Fruit fly (Drosophila melanogaster) whole organism, pupa: ENCODE measurements around the gene CG15531.

ENCODE experiments used
- CG10348 ChIP-seq: fragments of 200-800 bp; sonication (Bioruptor generic); IDR thresholded peaks from 2 replicates; pipeline ENCODE4 v1.3.6; 2022; ENCODE audit warnings: missing biosample characterization, missing genetic modification characterization
- CG12605 ChIP-seq: fragments of 200-800 bp; sonication (Bioruptor generic); IDR thresholded peaks from 2 replicates; pipeline ENCODE4 v1.3.6; 2022; ENCODE audit warnings: missing biosample characterization, missing genetic modification characterization
- CG13204 ChIP-seq: fragments of 200-800 bp; sonication (Bioruptor generic); optimal IDR thresholded peaks from 2 replicates; lab custom pipeline; 2018; ENCODE audit warnings: missing biosample characterization, mild to moderate bottlenecking, missing genetic modification characterization, moderate library complexity
- CG14655 ChIP-seq: fragments of 200-800 bp; sonication (Bioruptor generic); optimal IDR thresholded peaks from 3 replicates; lab custom pipeline; 2017; ENCODE audit warnings: mild to moderate bottlenecking, missing biosample characterization, missing genetic modification reagents, missing genetic modification characterization
- CG15710 ChIP-seq: fragments of 200-800 bp; sonication (Bioruptor generic); optimal IDR thresholded peaks from 2 replicates; lab custom pipeline; 2018; ENCODE audit warnings: missing biosample characterization, mild to moderate bottlenecking, missing genetic modification characterization, moderate library complexity
- CG17806 ChIP-seq: fragments of 200-800 bp; sonication (Bioruptor generic); optimal IDR thresholded peaks from 2 replicates; lab custom pipeline; 2018; ENCODE audit warnings: missing biosample characterization, mild to moderate bottlenecking, missing genetic modification characterization, moderate library complexity
- CG32121 ChIP-seq: fragments of 200-800 bp; sonication (Bioruptor generic); IDR thresholded peaks from 2 replicates; pipeline ENCODE4 v1.3.6; 2022; ENCODE audit warnings: missing biosample characterization, missing genetic modification characterization
- CG34367 ChIP-seq: fragments of 200-800 bp; sonication (Bioruptor generic); optimal IDR thresholded peaks from 2 replicates; lab custom pipeline; 2018; ENCODE audit warnings: missing biosample characterization, mild to moderate bottlenecking, missing genetic modification characterization
- CG4496 ChIP-seq: fragments of 200-800 bp; sonication (Bioruptor generic); IDR thresholded peaks from 3 replicates; pipeline ENCODE4 v1.3.6; 2022; ENCODE audit warnings: missing biosample characterization, missing genetic modification characterization
- CG8159 ChIP-seq: fragments of 200-800 bp; sonication (Bioruptor generic); optimal IDR thresholded peaks from 3 replicates; lab custom pipeline; 2018; ENCODE audit warnings: missing biosample characterization, mild to moderate bottlenecking, missing genetic modification characterization, moderate library complexity
- CG8301 ChIP-seq: fragments of 200-800 bp; sonication (Bioruptor generic); optimal IDR thresholded peaks from 2 replicates; lab custom pipeline; 2018; ENCODE audit warnings: missing biosample characterization, mild to moderate bottlenecking, missing genetic modification characterization
- CG9948 ChIP-seq: fragments of 200-800 bp; sonication (Bioruptor generic); optimal IDR thresholded peaks from 2 replicates; lab custom pipeline; 2018; ENCODE audit warnings: missing biosample characterization, mild to moderate bottlenecking, missing genetic modification characterization, moderate library complexity
- D1 ChIP-seq: fragments of 200-800 bp; sonication (Bioruptor generic); optimal IDR thresholded peaks from 2 replicates; lab custom pipeline; 2018; ENCODE audit warnings: missing biosample characterization, mild to moderate bottlenecking, missing genetic modification characterization, moderate library complexity
- EcR ChIP-seq: fragments of 200-800 bp; sonication (Bioruptor generic); optimal IDR thresholded peaks from 3 replicates; lab custom pipeline; 2019; ENCODE audit warnings: missing biosample characterization, missing genetic modification characterization, mild to moderate bottlenecking, moderate library complexity, missing genetic modification reagents
- Ets98B ChIP-seq: fragments of 200-800 bp; sonication (Bioruptor generic); IDR thresholded peaks from 2 replicates; pipeline ENCODE4 v1.3.6; 2022; ENCODE audit warnings: missing biosample characterization, missing genetic modification characterization
- Pif1A ChIP-seq: fragments of 200-800 bp; sonication (Bioruptor generic); optimal IDR thresholded peaks from 3 replicates; lab custom pipeline; 2016; ENCODE audit warnings: missing biosample characterization, missing genetic modification characterization
- Pif1B ChIP-seq: fragments of 200-800 bp; sonication (Bioruptor generic); optimal IDR thresholded peaks from 3 replicates; lab custom pipeline; 2016; ENCODE audit warnings: missing biosample characterization, missing genetic modification characterization
- Snoo ChIP-seq: fragments of 200-800 bp; sonication (Bioruptor generic); optimal IDR thresholded peaks from 3 replicates; lab custom pipeline; 2017; ENCODE audit warnings: missing biosample characterization, mild to moderate bottlenecking, missing genetic modification characterization, inconsistent platforms
- fd96Ca ChIP-seq: fragments of 200-800 bp; sonication (Bioruptor generic); IDR thresholded peaks from 3 replicates; pipeline ENCODE4 v1.3.6; 2022; ENCODE audit warnings: missing biosample characterization, missing genetic modification characterization
- gl ChIP-seq: fragments of 200-800 bp; sonication (Bioruptor generic); optimal IDR thresholded peaks from 2 replicates; lab custom pipeline; 2018; ENCODE audit warnings: missing biosample characterization, mild to moderate bottlenecking, missing genetic modification characterization
- rn ChIP-seq: fragments of 200-800 bp; sonication (Bioruptor generic); IDR thresholded peaks from 2 replicates; pipeline ENCODE4 v1.3.6; 2022; ENCODE audit warnings: missing biosample characterization, missing genetic modification characterization

Gene CG15531

dm6 chr3R:30224577-30224976 lies 28.5 kb upstream of the CG15531 start:
- TF ChIP-seq CG4496 = no peak
- no peak for TF ChIP-seq rn (GFP tag; lab: Robert Waterston, UW)
- no peak for TF ChIP-seq Snoo
- TF ChIP-seq Pif1B (GFP tag; lab: Kevin White, UChicago) = no peak
- no peak for TF ChIP-seq Pif1A
- no peak for TF ChIP-seq CG12605 (GFP tag; lab: Robert Waterston, UW)
- no peak for TF ChIP-seq CG15710 (tag; lab: Kevin White, UChicago)
- no peak for TF ChIP-seq D1 (tag; lab: Kevin White, UChicago)
- no peak for TF ChIP-seq CG9948 (tag; lab: Kevin White, UChicago)
- no peak for TF ChIP-seq fd96Ca (GFP tag; lab: Robert Waterston, UW)
- no peak for TF ChIP-seq Ets98B (GFP tag; lab: Robert Waterston, UW)
- no peak for TF ChIP-seq CG32121 (GFP tag; lab: Robert Waterston, UW)
- no peak for TF ChIP-seq CG34367 (tag; lab: Kevin White, UChicago)
- TF ChIP-seq CG8301 (tag; lab: Kevin White, UChicago) = no peak
- TF ChIP-seq gl (tag; lab: Kevin White, UChicago) = no peak
- no peak for TF ChIP-seq CG17806 (tag; lab: Kevin White, UChicago)
- no peak for TF ChIP-seq CG14655 (GFP tag; lab: Kevin White, UChicago)
- TF ChIP-seq EcR (GFP tag; lab: Kevin White, UChicago) = no peak
- TF ChIP-seq CG13204 (GFP tag; lab: Kevin White, UChicago) = no peak
- TF ChIP-seq CG10348 (GFP tag; lab: Robert Waterston, UW) = no peak

DNA sequence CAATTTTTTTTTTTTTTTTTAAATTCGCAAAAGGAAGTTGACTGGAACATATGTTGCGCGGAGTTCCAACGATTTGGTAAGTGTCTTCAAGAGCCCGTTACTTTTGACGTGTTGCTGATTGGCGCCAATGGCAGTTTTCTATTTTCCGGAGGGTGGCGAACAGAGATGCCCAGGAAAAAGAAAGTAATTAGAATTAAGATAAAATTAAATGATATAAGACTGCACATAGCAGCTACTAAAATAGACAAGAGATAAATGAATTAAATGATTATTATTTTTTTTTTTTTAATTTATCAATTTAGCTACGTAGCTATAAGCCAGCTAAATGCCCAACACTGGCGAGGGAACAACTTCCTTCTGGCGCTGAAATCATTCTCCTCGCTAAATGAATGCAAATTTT lies 26.2 kb upstream of the CG15531 start:
- TF ChIP-seq CG8159 (tag; lab: Kevin White, UChicago) (no peak), CG17806 (tag; lab: Kevin White, UChicago) (no peak), CG9948 (tag; lab: Kevin White, UChicago) (no peak), CG14655 (GFP tag; lab: Kevin White, UChicago) (no peak), fd96Ca (GFP tag; lab: Robert Waterston, UW) (no peak), CG32121 (GFP tag; lab: Robert Waterston, UW) (no peak), CG12605 (GFP tag; lab: Robert Waterston, UW) (no peak), CG10348 (GFP tag; lab: Robert Waterston, UW) (no peak), Pif1B (GFP tag; lab: Kevin White, UChicago) (no peak), Ets98B (GFP tag; lab: Robert Waterston, UW) (no peak), D1 (tag; lab: Kevin White, UChicago) (no peak), Snoo (no peak), EcR (GFP tag; lab: Kevin White, UChicago) (no peak), CG13204 (GFP tag; lab: Kevin White, UChicago) (no peak), CG34367 (tag; lab: Kevin White, UChicago) (no peak), rn (GFP tag; lab: Robert Waterston, UW) (no peak), Pif1A (no peak), CG15710 (tag; lab: Kevin White, UChicago) (no peak), CG4496 (no peak)

DNA sequence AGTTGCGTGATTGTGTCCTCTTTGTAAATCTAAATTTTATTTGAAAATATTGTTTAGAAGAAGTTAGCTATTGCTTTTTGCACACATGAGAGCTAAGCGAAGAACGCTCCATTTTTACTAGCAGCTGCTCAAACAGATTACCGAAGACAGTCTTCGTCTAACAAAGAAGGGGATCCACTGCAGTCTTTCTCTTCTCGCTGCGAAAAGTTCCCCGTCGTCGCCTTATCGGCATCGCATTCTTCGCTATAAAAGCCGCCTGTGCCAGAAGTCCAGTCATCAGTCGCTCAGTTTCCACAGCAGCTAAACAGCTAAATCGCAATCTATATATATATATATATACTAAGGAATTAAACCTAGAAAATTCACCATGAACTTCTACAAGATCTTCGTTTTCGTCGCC lies 20.2 kb upstream of the CG15531 start, which contains the start of gene CecC:
Gene CecC, plus strand, starts transcription at position 275 of the 400 bp plus-strand sequence.
- TF ChIP-seq rn (GFP tag; lab: Robert Waterston, UW) = no peak
- no peak for TF ChIP-seq fd96Ca (GFP tag; lab: Robert Waterston, UW)
- no peak for TF ChIP-seq CG13204 (GFP tag; lab: Kevin White, UChicago)
- TF ChIP-seq CG17806 (tag; lab: Kevin White, UChicago) = no peak
- no peak for TF ChIP-seq CG12605 (GFP tag; lab: Robert Waterston, UW)
- TF ChIP-seq Ets98B (GFP tag; lab: Robert Waterston, UW) = no peak
- no peak for TF ChIP-seq CG34367 (tag; lab: Kevin White, UChicago)
- TF ChIP-seq CG8159 (tag; lab: Kevin White, UChicago) = no peak
- TF ChIP-seq Pif1B (GFP tag; lab: Kevin White, UChicago) = no peak
- no peak for TF ChIP-seq CG14655 (GFP tag; lab: Kevin White, UChicago)
- TF ChIP-seq Snoo = no peak
- no peak for TF ChIP-seq CG15710 (tag; lab: Kevin White, UChicago)
- TF ChIP-seq CG32121 (GFP tag; lab: Robert Waterston, UW) = no peak
- no peak for TF ChIP-seq CG4496
- TF ChIP-seq Pif1A = no peak
- no peak for TF ChIP-seq EcR (GFP tag; lab: Kevin White, UChicago)
- TF ChIP-seq CG10348 (GFP tag; lab: Robert Waterston, UW) = no peak
- TF ChIP-seq D1 (tag; lab: Kevin White, UChicago) = no peak

DNA sequence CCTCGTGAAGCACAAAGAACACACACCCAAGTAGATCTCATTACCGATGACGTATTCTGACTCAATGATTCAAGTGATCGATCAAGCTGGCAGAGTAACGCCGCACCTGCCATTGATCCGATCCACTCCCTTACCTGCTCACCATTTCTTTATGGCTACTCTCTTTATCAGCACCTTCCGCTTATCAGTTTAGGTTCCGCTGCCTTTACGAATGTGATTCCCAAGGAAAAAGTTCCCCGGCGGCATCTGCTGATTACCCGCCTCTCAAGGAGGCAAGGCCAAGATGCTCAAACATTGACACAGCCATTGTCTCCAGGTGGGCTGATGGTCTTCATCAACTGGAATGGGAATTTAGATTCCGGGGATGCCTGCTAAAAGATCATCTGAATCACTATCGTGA lies 19.0 kb upstream of the CG15531 start:
- TF ChIP-seq Pif1A (no peak), CG10348 (GFP tag; lab: Robert Waterston, UW) (no peak), Pif1B (GFP tag; lab: Kevin White, UChicago) (no peak), Ets98B (GFP tag; lab: Robert Waterston, UW) (no peak), CG32121 (GFP tag; lab: Robert Waterston, UW) (no peak), CG9948 (tag; lab: Kevin White, UChicago) (no peak), D1 (tag; lab: Kevin White, UChicago) (no peak), CG4496 (no peak), CG8159 (tag; lab: Kevin White, UChicago) (no peak), CG15710 (tag; lab: Kevin White, UChicago) (no peak), CG17806 (tag; lab: Kevin White, UChicago) (no peak), gl (tag; lab: Kevin White, UChicago) (no peak), CG13204 (GFP tag; lab: Kevin White, UChicago) (no peak), EcR (GFP tag; lab: Kevin White, UChicago) (no peak), rn (GFP tag; lab: Robert Waterston, UW) (no peak)
- TF ChIP-seq, all 21 proteins: peak for 0

DNA sequence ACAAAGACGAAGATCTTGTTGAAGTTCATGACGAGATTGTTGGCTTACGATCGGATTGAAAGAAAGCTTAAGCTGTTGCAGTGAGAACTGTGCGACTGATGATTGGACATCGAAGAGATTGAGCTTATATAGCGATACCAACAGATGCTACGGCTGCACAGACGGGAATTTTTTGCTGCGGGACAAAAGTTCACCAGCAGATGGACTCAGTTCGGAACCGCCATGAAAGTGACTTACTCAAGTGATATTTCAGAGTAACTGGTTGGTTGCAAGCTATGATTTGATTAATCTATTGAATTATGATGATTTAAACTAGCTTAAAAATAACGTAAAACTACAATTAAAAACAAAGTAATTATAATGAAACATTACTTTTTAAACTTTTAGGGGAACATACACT lies 17.7 kb upstream of the CG15531 start, which contains the start of gene CecB:
Gene CecB, minus strand, starts transcription at position 101 of the 400 bp plus-strand sequence.
- TF ChIP-seq CG13204 (GFP tag; lab: Kevin White, UChicago) (no peak), rn (GFP tag; lab: Robert Waterston, UW) (no peak), CG8159 (tag; lab: Kevin White, UChicago) (no peak)
- TF ChIP-seq, all 21 proteins: peak for 0
